Worm (Caenorhabditis elegans) whole organism, L3 larva: ENCODE data around the gene Y71H2AM.11.

Source experiments
- ama-1 ChIP-seq: fragments of 150-350 bp; optimal IDR thresholded peaks from 2 replicates; lab custom pipeline; 2018
- egl-27 ChIP-seq: sonication (generic microtip); optimal IDR thresholded peaks from 4 replicates; lab custom pipeline; 2017; ENCODE audit warnings: missing biosample characterization, missing genetic modification reagents, missing genetic modification characterization
- elt-1 ChIP-seq: fragments of 150-350 bp; optimal IDR thresholded peaks from 2 replicates; lab custom pipeline; 2014; ENCODE audit warnings: missing biosample characterization, missing genetic modification characterization
- elt-3 ChIP-seq, 3 experiments: fragments of 150-350 bp in 1 of 3; sonication (generic microtip) in 2 of 3; optimal IDR thresholded peaks; 2 replicates in 2 of 3; 4 replicates in 1 of 3; lab custom pipeline; 2014 to 2017; ENCODE audit warnings: missing biosample characterization in 3 of 3, missing genetic modification characterization in 3 of 3
- hmg-11 ChIP-seq: sonication (generic microtip); optimal IDR thresholded peaks from 2 replicates; lab custom pipeline; 2016; ENCODE audit warnings: missing genetic modification characterization, missing compliant biosample characterization
- nhr-237 ChIP-seq: fragments of 150-350 bp; optimal IDR thresholded peaks from 2 replicates; lab custom pipeline; 2014; ENCODE audit warnings: missing biosample characterization, missing genetic modification characterization
- nhr-28 ChIP-seq: fragments of 150-350 bp; optimal IDR thresholded peaks from 2 replicates; lab custom pipeline; 2014; ENCODE audit warnings: missing biosample characterization, missing genetic modification characterization
- nhr-76 ChIP-seq: fragments of 150-350 bp; sonication (generic microtip); optimal IDR thresholded peaks from 5 replicates; lab custom pipeline; 2014; ENCODE audit warnings: missing biosample characterization, missing genetic modification characterization
- pha-4 ChIP-seq: fragments of 150-350 bp; optimal IDR thresholded peaks from 2 replicates; lab custom pipeline; 2014; ENCODE audit warnings: missing biosample characterization, missing genetic modification reagents, missing genetic modification characterization
- skn-1 ChIP-seq: fragments of 150-350 bp; optimal IDR thresholded peaks from 2 replicates; lab custom pipeline; 2014; ENCODE audit warnings: missing biosample characterization, missing genetic modification characterization
- tbx-2 ChIP-seq: sonication (generic microtip); optimal IDR thresholded peaks from 2 replicates; lab custom pipeline; 2016; ENCODE audit warnings: mild to moderate bottlenecking, missing genetic modification characterization, missing compliant biosample characterization
- ztf-11 ChIP-seq: fragments of 150-350 bp; optimal IDR thresholded peaks from 2 replicates; lab custom pipeline; 2014; ENCODE audit warnings: missing biosample characterization, missing genetic modification characterization
- ztf-4 ChIP-seq: fragments of 150-350 bp; optimal IDR thresholded peaks from 2 replicates; lab custom pipeline; 2014; ENCODE audit warnings: missing biosample characterization, missing genetic modification characterization

- TF ChIP-seq ztf-4 (tag; lab: Kevin White, UChicago) (no peak), nhr-76 (no peak), pha-4 (tag; lab: Kevin White, UChicago) (no peak), egl-27 (tag; lab: Kevin White, UChicago) (no peak), elt-1 (tag; lab: Kevin White, UChicago) (no peak), ama-1 (lab: Kevin White, UChicago) (no peak), ztf-11 (tag; lab: Kevin White, UChicago) (no peak), skn-1 (tag; lab: Kevin White, UChicago) (no peak), nhr-28 (no peak), tbx-2 (tag; lab: Kevin White, UChicago) (no peak), hmg-11 (tag; lab: Kevin White, UChicago) (no peak), nhr-237 (tag; lab: Kevin White, UChicago) (no peak), elt-3 (tag; optimal IDR thresholded peaks at IDR 0.05; lab: Kevin White, UChicago) (no peak)
Measured at ce11 chrIII:2757478-2757877, 32.6 kb upstream of the Y71H2AM.11 start.
